Fruit fly (Drosophila melanogaster) whole organism, embryonic: ENCODE measurements around the gene mRpL51.
A peak's percentile ranks its signal among the peaks of the same experiment; 100 is the strongest.

Source experiments
- Asciz ChIP-seq: fragments of 200-800 bp; sonication (Bioruptor generic); optimal IDR thresholded peaks from 2 replicates; lab custom pipeline; 2017; ENCODE audit warnings: missing biosample characterization, mild to moderate bottlenecking, missing genetic modification characterization, missing genetic modification reagents
- CG11456 ChIP-seq: fragments of 200-800 bp; sonication (Bioruptor generic); IDR thresholded peaks from 3 replicates; pipeline ENCODE4 v1.3.6; 2022; ENCODE audit warnings: missing biosample characterization, missing genetic modification characterization
- CG12155 ChIP-seq: fragments of 200-800 bp; sonication (Bioruptor generic); optimal IDR thresholded peaks from 3 replicates; lab custom pipeline; 2016; ENCODE audit warnings: missing biosample characterization, missing genetic modification characterization
- CG12299 ChIP-seq: fragments of 200-800 bp; sonication (Bioruptor generic); optimal IDR thresholded peaks from 2 replicates; lab custom pipeline; 2018; ENCODE audit warnings: missing biosample characterization, mild to moderate bottlenecking, missing genetic modification characterization
- CG1647 ChIP-seq: fragments of 200-800 bp; sonication (Bioruptor generic); optimal IDR thresholded peaks from 3 replicates; lab custom pipeline; 2016; ENCODE audit warnings: missing biosample characterization, missing genetic modification characterization
- CG17829 ChIP-seq: fragments of 200-800 bp; optimal IDR thresholded peaks from 2 replicates; lab custom pipeline; 2019; ENCODE audit warnings: missing biosample characterization, mild to moderate bottlenecking, missing genetic modification characterization, moderate library complexity
- CG18011 ChIP-seq: fragments of 200-800 bp; sonication (Bioruptor generic); optimal IDR thresholded peaks from 2 replicates; lab custom pipeline; 2017; ENCODE audit warnings: missing biosample characterization, missing genetic modification characterization, mild to moderate bottlenecking, moderate library complexity, missing genotype
- CG30431 ChIP-seq: fragments of 200-800 bp; sonication (Bioruptor generic); optimal IDR thresholded peaks from 2 replicates; lab custom pipeline; 2017; ENCODE audit warnings: missing biosample characterization, missing genetic modification characterization
- CG31365 ChIP-seq: fragments of 200-800 bp; sonication (Bioruptor generic); optimal IDR thresholded peaks from 2 replicates; lab custom pipeline; 2018; ENCODE audit warnings: missing biosample characterization, mild to moderate bottlenecking, missing genetic modification characterization
- CG3281 ChIP-seq: fragments of 200-800 bp; sonication (Bioruptor generic); optimal IDR thresholded peaks from 3 replicates; lab custom pipeline; 2017; ENCODE audit warnings: missing biosample characterization, mild to moderate bottlenecking, missing genetic modification characterization
- CG3407 ChIP-seq: fragments of 200-800 bp; sonication (Bioruptor generic); optimal IDR thresholded peaks from 2 replicates; lab custom pipeline; 2018; ENCODE audit warnings: missing biosample characterization, mild to moderate bottlenecking, missing genetic modification characterization
- CG4328 ChIP-seq: fragments of 200-800 bp; sonication (Bioruptor generic); optimal IDR thresholded peaks from 3 replicates; lab custom pipeline; 2017; ENCODE audit warnings: missing biosample characterization, missing genetic modification reagents, missing genetic modification characterization
- CG4617 ChIP-seq: fragments of 200-800 bp; sonication (Bioruptor generic); optimal IDR thresholded peaks from 3 replicates; lab custom pipeline; 2016; ENCODE audit warnings: missing biosample characterization, missing genetic modification characterization, borderline replicate concordance
- CG5245 ChIP-seq: fragments of 200-800 bp; sonication (Bioruptor generic); optimal IDR thresholded peaks from 3 replicates; lab custom pipeline; 2016; ENCODE audit warnings: missing biosample characterization, missing genetic modification characterization
- CG7357 ChIP-seq: fragments of 200-800 bp; sonication (Bioruptor generic); IDR thresholded peaks from 3 replicates; pipeline ENCODE4 v1.3.6; 2022; ENCODE audit warnings: missing biosample characterization, missing genetic modification characterization
- CG9932 ChIP-seq: fragments of 200-800 bp; sonication (Bioruptor generic); IDR thresholded peaks from 2 replicates; pipeline ENCODE4 v1.3.6; 2022; ENCODE audit warnings: missing biosample characterization, missing genetic modification characterization
- Camta ChIP-seq: fragments of 200-800 bp; sonication (Bioruptor generic); optimal IDR thresholded peaks from 2 replicates; lab custom pipeline; 2016; ENCODE audit warnings: missing biosample characterization, missing genetic modification characterization
- Dfd ChIP-seq, 2 experiments: fragments of >200 bp; optimal IDR thresholded peaks; 2 replicates each; lab custom pipeline; 2017; ENCODE audit warnings: missing biosample characterization in 2 of 2, missing genetic modification characterization in 2 of 2
- Drgx ChIP-seq: fragments of 200-800 bp; sonication (Bioruptor generic); IDR thresholded peaks from 2 replicates; pipeline ENCODE4 v1.3.6; 2022; ENCODE audit warnings: missing biosample characterization, missing genetic modification characterization
- Fer3 ChIP-seq: fragments of 200-800 bp; sonication (Bioruptor generic); optimal IDR thresholded peaks from 2 replicates; lab custom pipeline; 2018; ENCODE audit warnings: missing biosample characterization, mild to moderate bottlenecking, missing genetic modification characterization, moderate library complexity
- Gug ChIP-seq: fragments of 200-800 bp; sonication (Bioruptor generic); IDR thresholded peaks from 4 replicates; pipeline ENCODE4 v1.3.6; 2022; ENCODE audit warnings: missing biosample characterization, missing genetic modification characterization
- Kr ChIP-seq: fragments of 200-800 bp; sonication (Bioruptor generic); optimal IDR thresholded peaks from 2 replicates; lab custom pipeline; 2017; ENCODE audit warnings: missing biosample characterization, mild to moderate bottlenecking, missing genetic modification characterization
- Sox102F ChIP-seq: fragments of 200-800 bp; sonication (Bioruptor generic); optimal IDR thresholded peaks from 2 replicates; lab custom pipeline; 2018; ENCODE audit warnings: missing biosample characterization, mild to moderate bottlenecking, missing genetic modification characterization, moderate library complexity
- Sry-δ ChIP-seq: fragments of 200-800 bp; sonication (Bioruptor generic); optimal IDR thresholded peaks from 2 replicates; lab custom pipeline; 2016; ENCODE audit warnings: missing biosample characterization, missing genetic modification characterization
- YL-1 ChIP-seq: fragments of 200-800 bp; sonication (Bioruptor generic); optimal IDR thresholded peaks from 3 replicates; lab custom pipeline; 2017; ENCODE audit warnings: missing biosample characterization, mild to moderate bottlenecking, missing genetic modification characterization
- amos ChIP-seq: fragments of 200-800 bp; sonication (Bioruptor generic); IDR thresholded peaks from 2 replicates; pipeline ENCODE4 v1.3.6; 2022; ENCODE audit warnings: missing biosample characterization, missing genetic modification characterization; ENCODE audit not compliant: partially characterized antibody
- crc ChIP-seq: fragments of 200-800 bp; sonication (Bioruptor generic); optimal IDR thresholded peaks from 2 replicates; lab custom pipeline; 2016; ENCODE audit warnings: missing biosample characterization, missing genetic modification characterization
- crp ChIP-seq, 2 experiments: fragments of 200-800 bp; sonication (Bioruptor generic); optimal IDR thresholded peaks; 2 replicates in 1 of 2; 3 replicates in 1 of 2; lab custom pipeline; 2017; ENCODE audit warnings: missing biosample characterization in 2 of 2, missing genetic modification characterization in 2 of 2, mild to moderate bottlenecking in 1 of 2, moderate library complexity in 1 of 2
- dpn ChIP-seq, 2 experiments: fragments of 200-800 bp; sonication (Bioruptor generic); optimal IDR thresholded peaks; 3 replicates each; lab custom pipeline; 2016; ENCODE audit warnings: missing biosample characterization in 2 of 2, missing genetic modification characterization in 2 of 2
- eve ChIP-seq, 2 experiments: fragments of >200 bp; optimal IDR thresholded peaks; 2 replicates each; lab custom pipeline; 2017; ENCODE audit warnings: missing biosample characterization in 2 of 2, missing genetic modification characterization in 2 of 2
- fd102C ChIP-seq: fragments of 200-800 bp; sonication (Bioruptor generic); optimal IDR thresholded peaks from 2 replicates; lab custom pipeline; 2018; ENCODE audit warnings: missing biosample characterization, mild to moderate bottlenecking, missing genetic modification characterization, moderate library complexity
- gro ChIP-seq: fragments of 200-800 bp; sonication (Bioruptor generic); optimal IDR thresholded peaks from 2 replicates; lab custom pipeline; 2016; ENCODE audit warnings: missing biosample characterization, missing genetic modification characterization
- gsb ChIP-seq: fragments of 200-800 bp; sonication (Bioruptor generic); IDR thresholded peaks from 2 replicates; pipeline ENCODE4 v1.3.6; 2022; ENCODE audit warnings: missing biosample characterization, missing genetic modification characterization
- hkb ChIP-seq, 2 experiments: fragments of 200-800 bp in 1 of 2; fragments of >200 bp in 1 of 2; sonication (Bioruptor generic) in 1 of 2; IDR thresholded peaks in 1 of 2; optimal IDR thresholded peaks in 1 of 2; 2 replicates each; pipeline versions ENCODE4 v1.3.6 to Lab custom; 2017 to 2022; ENCODE audit warnings: missing biosample characterization in 1 of 2, missing genetic modification characterization in 1 of 2
- insv ChIP-seq, 2 experiments: fragments of 200-800 bp; sonication (Bioruptor generic); optimal IDR thresholded peaks; 3 replicates each; lab custom pipeline; 2016 to 2018; ENCODE audit warnings: missing biosample characterization in 2 of 2, missing genetic modification characterization in 2 of 2
- jing ChIP-seq: fragments of 200-800 bp; sonication (Bioruptor generic); optimal IDR thresholded peaks from 2 replicates; lab custom pipeline; 2018; ENCODE audit warnings: missing biosample characterization, mild to moderate bottlenecking, missing genetic modification characterization
- lbe ChIP-seq: fragments of 200-800 bp; sonication (Bioruptor generic); optimal IDR thresholded peaks from 2 replicates; lab custom pipeline; 2016; ENCODE audit warnings: missing biosample characterization, mild to moderate bottlenecking, missing genetic modification characterization
- odd ChIP-seq: fragments of 200-800 bp; sonication (Bioruptor generic); optimal IDR thresholded peaks from 2 replicates; lab custom pipeline; 2017; ENCODE audit warnings: missing biosample characterization, mild to moderate bottlenecking, missing genetic modification characterization
- org-1 ChIP-seq: fragments of 200-800 bp; sonication (Bioruptor generic); optimal IDR thresholded peaks from 2 replicates; lab custom pipeline; 2017; ENCODE audit warnings: missing biosample characterization, missing genetic modification characterization
- pan ChIP-seq, 4 experiments: fragments of >200 bp in 3 of 4; fragments of 200-800 bp in 1 of 4; sonication (Bioruptor generic) in 1 of 4; optimal IDR thresholded peaks in 3 of 4; IDR thresholded peaks in 1 of 4; 2 replicates each; pipeline versions ENCODE4 v1.3.6 to Lab custom; 2017 to 2022; ENCODE audit warnings: missing biosample characterization in 2 of 4, missing genetic modification characterization in 2 of 4, mixed read lengths in 1 of 4
- schlank ChIP-seq: fragments of 200-800 bp; sonication (Bioruptor generic); optimal IDR thresholded peaks from 2 replicates; lab custom pipeline; 2018; ENCODE audit warnings: missing biosample characterization, mild to moderate bottlenecking, missing genetic modification characterization
- sim ChIP-seq: fragments of 200-800 bp; sonication (Bioruptor generic); IDR thresholded peaks from 2 replicates; pipeline ENCODE4 v1.3.6; 2022; ENCODE audit warnings: missing biosample characterization, missing genetic modification characterization
- sqz ChIP-seq: fragments of 200-800 bp; sonication (Bioruptor generic); optimal IDR thresholded peaks from 3 replicates; lab custom pipeline; 2018; ENCODE audit warnings: missing biosample characterization, mild to moderate bottlenecking, missing genetic modification characterization
- sr ChIP-seq: fragments of 200-800 bp; sonication (Bioruptor generic); IDR thresholded peaks from 3 replicates; pipeline ENCODE4 v1.3.6; 2022; ENCODE audit warnings: missing biosample characterization, missing genetic modification characterization
- tio ChIP-seq: fragments of 200-800 bp; sonication (Bioruptor generic); optimal IDR thresholded peaks from 2 replicates; lab custom pipeline; 2017; ENCODE audit warnings: missing biosample characterization, missing genetic modification characterization, inconsistent platforms
- usp ChIP-seq: fragments of >200 bp; optimal IDR thresholded peaks from 2 replicates; lab custom pipeline; 2017; ENCODE audit warnings: missing biosample characterization, missing genetic modification characterization
- wdn ChIP-seq: fragments of 200-800 bp; sonication (Bioruptor generic); IDR thresholded peaks from 2 replicates; pipeline ENCODE4 v1.3.6; 2022; ENCODE audit warnings: missing biosample characterization, missing genetic modification characterization

Gene mRpL51

dm6 chr2L:8535394-8536176 is 18.4 kb upstream of the mRpL51 start (continued):
- TF ChIP-seq CG18011 (peak; percentile 66), Asciz (GFP tag; lab: Kevin White, UChicago) (peak; percentile 93), wdn (GFP tag; lab: Robert Waterston, UW) (no peak; the same call in none of the 2 replicates), crc (GFP tag; lab: Kevin White, UChicago) (no peak), Kr (GFP tag; lab: Kevin White, UChicago) (no peak), odd (peak; percentile 93), CG4328 (peak; percentile 90), Fer3 (tag; lab: Kevin White, UChicago) (peak; percentile 85), Drgx (GFP tag; lab: Robert Waterston, UW) (peak; percentile 56), CG7357 (GFP tag; lab: Robert Waterston, UW) (peak; percentile 78), org-1 (peak; percentile 88), CG11456 (GFP tag; lab: Robert Waterston, UW) (no peak; the same call in none of the 3 replicates), Camta (GFP tag; lab: Kevin White, UChicago) (peak; percentile 63), jing (GFP tag; lab: Kevin White, UChicago) (peak; percentile 63), CG9932 (peak; percentile 77), Gug (peak; percentile 50; the same call in 1 of the 4 replicates), hkb (optimal IDR thresholded peaks at IDR 0.05; lab: Kevin White, UChicago) (no peak), hkb (GFP tag; IDR thresholded peaks at IDR 0.05; lab: Robert Waterston, UW) (peak; percentile 71; the same call in 1 of the 2 replicates), usp (GFP tag; lab: Kevin White, UChicago) (no peak), Sox102F (GFP tag; lab: Kevin White, UChicago) (peak; percentile 82), Sry-δ (no peak), CG1647 (GFP tag; lab: Kevin White, UChicago) (peak; percentile 9), Dfd (GFP tag; optimal IDR thresholded peaks at IDR 0.05; lab: Kevin White, UChicago) (no peak), gsb (GFP tag; lab: Robert Waterston, UW) (peak; percentile 77; the same call in 1 of the 2 replicates), sim (GFP tag; lab: Robert Waterston, UW) (peak; percentile 61; the same call in 1 of the 2 replicates), amos (no peak), fd102C (no peak), schlank (tag; lab: Kevin White, UChicago) (peak; percentile 44), eve (GFP tag; optimal IDR thresholded peaks at IDR 0.05; lab: Kevin White, UChicago) (peak in 1 of 2 experiments; percentile 96), CG5245 (GFP tag; lab: Kevin White, UChicago) (peak; percentile 62), CG3281 (GFP tag; lab: Kevin White, UChicago) (peak; percentile 96), YL-1 (GFP tag; lab: Kevin White, UChicago) (peak; percentile 42), CG12299 (peak; percentile 85), insv (GFP tag; optimal IDR thresholded peaks at IDR 0.05; lab: Kevin White, UChicago) (peak in 1 of 2 experiments; percentile 63), tio (GFP tag; lab: Kevin White, UChicago) (peak; percentile 95), CG30431 (peak; percentile 79), dpn (GFP tag; optimal IDR thresholded peaks at IDR 0.05; lab: Kevin White, UChicago) (peak; percentile 42 to 80), gro (GFP tag; lab: Kevin White, UChicago) (peak; percentile 8), CG12155 (peak; percentile 80), crp (GFP tag; optimal IDR thresholded peaks at IDR 0.05; lab: Kevin White, UChicago) (peak in 1 of 2 experiments; percentile 44), pan (optimal IDR thresholded peaks at IDR 0.05; lab: Kevin White, UChicago) (no peak), pan (GFP tag; optimal IDR thresholded peaks at IDR 0.05 in 1 of 2, IDR thresholded peaks at IDR 0.05 in 1 of 2) (peak in 1 of 2 experiments; percentile 52), CG17829 (peak; percentile 96), CG4617 (GFP tag; lab: Kevin White, UChicago) (peak; percentile 19), sr (GFP tag; lab: Robert Waterston, UW) (0 out of 3 replicates have a peak, but pooled peaks have one; percentile 8), lbe (GFP tag; lab: Kevin White, UChicago) (peak; percentile 59), CG31365 (peak; percentile 0), sqz (GFP tag; lab: Kevin White, UChicago) (peak; percentile 90), CG3407 (peak; percentile 88)
